Fruit fly (Drosophila melanogaster) whole organism, adult: ENCODE measurements around the gene CG46310.

Experiments
- CG11617 ChIP-seq: fragments of 200-800 bp; sonication (Bioruptor generic); optimal IDR thresholded peaks from 2 replicates; lab custom pipeline; 2017; ENCODE audit warnings: mild to moderate bottlenecking, missing biosample characterization, missing genetic modification reagents, missing genetic modification characterization
- CG12768 ChIP-seq: fragments of 200-800 bp; sonication (Bioruptor generic); optimal IDR thresholded peaks from 2 replicates; lab custom pipeline; 2017; ENCODE audit warnings: missing biosample characterization, missing genetic modification characterization, mild to moderate bottlenecking, moderate library complexity, missing genetic modification reagents
- CG14711 ChIP-seq: fragments of 200-800 bp; sonication (Bioruptor generic); optimal IDR thresholded peaks from 2 replicates; lab custom pipeline; 2018; ENCODE audit warnings: missing biosample characterization, mild to moderate bottlenecking, missing genetic modification characterization, moderate library complexity
- CG1620 ChIP-seq: fragments of 200-800 bp; sonication (Bioruptor generic); optimal IDR thresholded peaks from 2 replicates; lab custom pipeline; 2016; ENCODE audit warnings: missing biosample characterization, missing genetic modification characterization
- CG33017 ChIP-seq: fragments of 200-800 bp; sonication (Bioruptor generic); optimal IDR thresholded peaks from 2 replicates; lab custom pipeline; 2018; ENCODE audit warnings: missing biosample characterization, mild to moderate bottlenecking, missing genetic modification characterization, moderate library complexity
- CG5204 ChIP-seq: fragments of 200-800 bp; sonication (Bioruptor generic); optimal IDR thresholded peaks from 2 replicates; lab custom pipeline; 2016; ENCODE audit warnings: missing biosample characterization, missing genetic modification characterization
- CG7045 ChIP-seq: fragments of 200-800 bp; sonication (Bioruptor generic); optimal IDR thresholded peaks from 2 replicates; lab custom pipeline; 2017; ENCODE audit warnings: missing biosample characterization, mild to moderate bottlenecking, missing genetic modification characterization
- CG7101 ChIP-seq: fragments of 200-800 bp; sonication (Bioruptor generic); optimal IDR thresholded peaks from 2 replicates; lab custom pipeline; 2018; ENCODE audit warnings: missing biosample characterization, mild to moderate bottlenecking, missing genetic modification characterization, moderate library complexity
- Clk ChIP-seq: fragments of 200-800 bp; sonication (Bioruptor generic); optimal IDR thresholded peaks from 2 replicates; lab custom pipeline; 2017; ENCODE audit warnings: missing biosample characterization, missing genetic modification characterization
- Crg-1 ChIP-seq: fragments of 200-800 bp; sonication (Bioruptor generic); optimal IDR thresholded peaks from 2 replicates; lab custom pipeline; 2016; ENCODE audit warnings: missing biosample characterization, missing genetic modification characterization
- Hr96 ChIP-seq: fragments of 200-800 bp; sonication (Bioruptor generic); optimal IDR thresholded peaks from 2 replicates; lab custom pipeline; 2016; ENCODE audit warnings: missing biosample characterization, missing genetic modification characterization
- Mnt ChIP-seq: fragments of 200-800 bp; sonication (Bioruptor generic); optimal IDR thresholded peaks from 2 replicates; lab custom pipeline; 2016; ENCODE audit warnings: missing biosample characterization, mild to moderate bottlenecking, missing genetic modification characterization
- bab1 ChIP-seq: fragments of 200-800 bp; sonication (Bioruptor generic); optimal IDR thresholded peaks from 3 replicates; lab custom pipeline; 2019; ENCODE audit warnings: missing biosample characterization, mild to moderate bottlenecking, missing genetic modification characterization, moderate library complexity
- cic ChIP-seq: fragments of 200-800 bp; sonication (Bioruptor generic); optimal IDR thresholded peaks from 2 replicates; lab custom pipeline; 2017; ENCODE audit warnings: missing biosample characterization, mild to moderate bottlenecking, missing genetic modification characterization, moderate library complexity
- cnc ChIP-seq, 2 experiments: fragments of >200 bp; optimal IDR thresholded peaks; 2 replicates each; lab custom pipeline; 2017
- kay ChIP-seq: fragments of 200-800 bp; sonication (Bioruptor generic); peaks from one replicate; lab custom pipeline; 2016; ENCODE audit warnings: missing biosample characterization, missing genetic modification characterization, borderline replicate concordance
- ovo ChIP-seq: fragments of 200-800 bp; sonication (Bioruptor generic); optimal IDR thresholded peaks from 2 replicates; lab custom pipeline; 2016; ENCODE audit warnings: missing biosample characterization, missing genetic modification characterization
- pad ChIP-seq: fragments of 200-800 bp; sonication (Bioruptor generic); optimal IDR thresholded peaks from 3 replicates; lab custom pipeline; 2017; ENCODE audit warnings: missing biosample characterization, missing genetic modification characterization, mild to moderate bottlenecking, moderate library complexity, missing genetic modification reagents
- tj ChIP-seq: fragments of 200-800 bp; sonication (Bioruptor generic); optimal IDR thresholded peaks from 3 replicates; lab custom pipeline; 2017; ENCODE audit warnings: missing biosample characterization, mild to moderate bottlenecking, missing genetic modification characterization, moderate library complexity
- toe ChIP-seq: fragments of 200-800 bp; sonication (Bioruptor generic); optimal IDR thresholded peaks from 2 replicates; lab custom pipeline; 2016; ENCODE audit warnings: missing biosample characterization, missing genetic modification characterization

CG46310 gene

DNA sequence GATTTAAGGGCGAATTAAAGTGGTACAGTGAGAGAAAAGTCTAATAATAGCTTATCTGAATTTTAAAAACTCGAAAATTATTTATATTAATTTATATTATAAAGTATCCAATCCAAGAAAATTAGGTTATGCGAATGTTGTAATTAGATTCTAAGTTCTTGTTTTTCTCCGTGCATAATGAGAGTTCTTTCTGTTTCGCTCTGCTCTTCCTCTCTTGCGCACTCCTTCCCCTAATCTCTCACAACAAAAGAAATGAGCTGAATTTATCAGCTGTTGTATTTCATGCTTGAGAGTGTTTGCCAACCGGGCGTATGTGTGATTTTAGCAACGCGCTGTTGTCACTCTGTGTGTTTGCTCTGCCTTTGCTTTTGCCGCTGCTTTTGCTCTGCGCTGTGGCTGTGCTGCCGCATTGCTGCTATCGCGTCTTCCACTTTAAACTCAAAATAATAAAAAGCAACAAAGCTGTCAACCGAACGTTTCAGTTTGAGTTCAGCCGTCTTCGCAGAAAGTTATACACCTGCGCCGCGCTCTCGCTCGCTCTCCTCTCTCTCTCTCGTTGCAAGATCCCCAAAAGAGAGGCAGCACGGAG lies at the start of gene CG46310:
CG46310 (plus strand) TSS at position 481 of the 589 bp plus-strand sequence.
- TF ChIP-seq CG5204 (no peak), Crg-1 (GFP tag; lab: Kevin White, UChicago) (peak; percentile 60), CG14711 (tag; lab: Kevin White, UChicago) (peak; percentile 50), tj (GFP tag; lab: Kevin White, UChicago) (peak; percentile 14), Hr96 (GFP tag; lab: Kevin White, UChicago) (peak; percentile 51), CG7045 (GFP tag; lab: Kevin White, UChicago) (peak; percentile 44), CG1620 (GFP tag; lab: Kevin White, UChicago) (no peak), toe (GFP tag; lab: Kevin White, UChicago) (no peak), kay (no peak), CG7101 (peak; percentile 87), pad (GFP tag; lab: Kevin White, UChicago) (peak; percentile 58), cnc (optimal IDR thresholded peaks at IDR 0.05; lab: Kevin White, UChicago) (no peak), Mnt (GFP tag; lab: Kevin White, UChicago) (peak; percentile 48), CG12768 (GFP tag; lab: Kevin White, UChicago) (peak; percentile 74), CG11617 (GFP tag; lab: Kevin White, UChicago) (peak; percentile 74), ovo (GFP tag; lab: Kevin White, UChicago) (peak; percentile 15), bab1 (GFP tag; lab: Kevin White, UChicago) (peak; percentile 22), CG33017 (peak; percentile 79), Clk (GFP tag; lab: Kevin White, UChicago) (peak; percentile 20), cic (GFP tag; lab: Kevin White, UChicago) (peak; percentile 83)

- TF ChIP-seq tj (GFP tag; lab: Kevin White, UChicago), result no peak
- peak; percentile 29 for TF ChIP-seq bab1 (GFP tag; lab: Kevin White, UChicago)
- peak; percentile 28 for TF ChIP-seq CG11617 (GFP tag; lab: Kevin White, UChicago)
Measured at dm6 chr3R:23126241-23127022, 47.2 kb upstream of the CG46310 start, which contains the start of gene CG31365. CG31365 (minus strand) TSS chr3R:23126422.

dm6 chr3R:23127796-23128195 lies 45.9 kb upstream of the CG46310 start, which contains the start of gene CG31457:
CG31457 (minus strand) TSS chr3R:23127981.
- TF ChIP-seq Mnt (GFP tag; lab: Kevin White, UChicago) (no peak), CG33017 (no peak), cnc (optimal IDR thresholded peaks at IDR 0.05; lab: Kevin White, UChicago) (no peak), CG14711 (tag; lab: Kevin White, UChicago) (no peak), bab1 (GFP tag; lab: Kevin White, UChicago) (peak; percentile 49), cic (GFP tag; lab: Kevin White, UChicago) (no peak)

DNA sequence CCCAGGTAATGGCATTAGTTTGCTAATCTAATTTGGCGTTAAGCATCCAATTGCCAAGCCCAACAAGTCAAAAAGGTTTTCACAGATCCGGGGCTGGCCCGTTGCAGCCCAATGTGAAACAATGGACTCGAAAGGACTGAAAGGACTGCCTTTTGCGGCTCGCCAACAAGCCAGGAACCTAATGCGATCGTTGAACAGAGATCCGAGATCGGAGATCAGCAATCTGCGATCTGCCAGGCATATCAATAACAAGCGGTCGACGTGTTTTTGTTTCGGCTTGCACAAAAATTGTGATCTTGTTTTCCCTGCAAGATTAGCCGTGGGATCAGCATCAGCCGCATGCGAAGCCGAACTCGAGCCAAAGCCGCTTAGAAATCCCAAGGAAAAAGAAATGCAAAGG lies 44.1 kb upstream of the CG46310 start:
- no peak for TF ChIP-seq pad (GFP tag; lab: Kevin White, UChicago)
- no peak for TF ChIP-seq cnc (optimal IDR thresholded peaks at IDR 0.05; lab: Kevin White, UChicago)
- no peak for TF ChIP-seq tj (GFP tag; lab: Kevin White, UChicago)
- TF ChIP-seq Crg-1 (GFP tag; lab: Kevin White, UChicago), result no peak
- no peak for TF ChIP-seq CG14711 (tag; lab: Kevin White, UChicago)
- no peak for TF ChIP-seq Hr96 (GFP tag; lab: Kevin White, UChicago)
- no peak for TF ChIP-seq CG11617 (GFP tag; lab: Kevin White, UChicago)
- no peak for TF ChIP-seq CG1620 (GFP tag; lab: Kevin White, UChicago)
- TF ChIP-seq CG5204, result no peak
- no peak for TF ChIP-seq toe (GFP tag; lab: Kevin White, UChicago)
- no peak for TF ChIP-seq CG7101
- no peak for TF ChIP-seq ovo (GFP tag; lab: Kevin White, UChicago)
- no peak for TF ChIP-seq Mnt (GFP tag; lab: Kevin White, UChicago)
- no peak for TF ChIP-seq CG7045 (GFP tag; lab: Kevin White, UChicago)
- no peak for TF ChIP-seq bab1 (GFP tag; lab: Kevin White, UChicago)
- TF ChIP-seq cic (GFP tag; lab: Kevin White, UChicago), result no peak

- no peak for TF ChIP-seq toe (GFP tag; lab: Kevin White, UChicago)
- no peak for TF ChIP-seq Clk (GFP tag; lab: Kevin White, UChicago)
- TF ChIP-seq CG11617 (GFP tag; lab: Kevin White, UChicago), result no peak
- TF ChIP-seq pad (GFP tag; lab: Kevin White, UChicago), result no peak
- no peak for TF ChIP-seq CG14711 (tag; lab: Kevin White, UChicago)
- TF ChIP-seq CG5204, result no peak
- no peak for TF ChIP-seq Hr96 (GFP tag; lab: Kevin White, UChicago)
- no peak for TF ChIP-seq ovo (GFP tag; lab: Kevin White, UChicago)
- no peak for TF ChIP-seq CG1620 (GFP tag; lab: Kevin White, UChicago)
- no peak for TF ChIP-seq Mnt (GFP tag; lab: Kevin White, UChicago)
- no peak for TF ChIP-seq kay
- no peak for TF ChIP-seq tj (GFP tag; lab: Kevin White, UChicago)
- TF ChIP-seq bab1 (GFP tag; lab: Kevin White, UChicago), result no peak
- TF ChIP-seq CG7101, result no peak
- no peak for TF ChIP-seq Crg-1 (GFP tag; lab: Kevin White, UChicago)
- TF ChIP-seq CG12768 (GFP tag; lab: Kevin White, UChicago), result no peak
- TF ChIP-seq cnc (optimal IDR thresholded peaks at IDR 0.05; lab: Kevin White, UChicago), result no peak
- no peak for TF ChIP-seq CG7045 (GFP tag; lab: Kevin White, UChicago)
- TF ChIP-seq cic (GFP tag; lab: Kevin White, UChicago), result no peak
Measured at dm6 chr3R:23130181-23130580, 43.5 kb upstream of the CG46310 start.
